Worm (Caenorhabditis elegans): Measurements from ENCODE around the gene F58A3.3.

Gene F58A3.3

ce11 chrX:10963453-10964046, 48.9 kb upstream of the F58A3.3 start, which contains the start of gene nas-10 (continued):
- TF ChIP-seq lin-54 (GFP tag; optimal IDR thresholded peaks at IDR 0.05) (no peak), pbrm-1 (GFP tag; IDR thresholded peaks at IDR 0.05) (peak; percentile 85), mcd-1 (GFP tag; IDR thresholded peaks at IDR 0.05) (no peak; the same call in 1 of the 2 replicates), hmg-1.2 (GFP tag; IDR thresholded peaks at IDR 0.05) (peak; percentile 84), let-526 (GFP tag; IDR thresholded peaks at IDR 0.05) (peak; percentile 81), madf-6 (GFP tag; IDR thresholded peaks at IDR 0.05) (no peak), mel-28 (tag; optimal IDR thresholded peaks at IDR 0.05; ENCODE audit: borderline replicate concordance) (peak; percentile 40), ceh-40 (GFP tag; IDR thresholded peaks at IDR 0.05) (peak; percentile 72; the same call in 1 of the 2 replicates), unc-62 (GFP tag; optimal IDR thresholded peaks at IDR 0.05) (no peak), him-1 (tag; optimal IDR thresholded peaks at IDR 0.05) (peak; percentile 90), ztf-28 (GFP tag; IDR thresholded peaks at IDR 0.05) (0 out of 2 replicates have a peak, but pooled peaks have one; percentile 59), tlf-1 (GFP tag; optimal IDR thresholded peaks at IDR 0.05) (no peak), T07F8.4 (tag; optimal IDR thresholded peaks at IDR 0.05) (peak; percentile 39), F37B4.10 (GFP tag; IDR thresholded peaks at IDR 0.05) (no peak), lsy-27 (tag; optimal IDR thresholded peaks at IDR 0.05; ENCODE audit: borderline replicate concordance, insufficient read depth) (peak; percentile 26), fkh-3 (tag; optimal IDR thresholded peaks at IDR 0.05) (no peak), mxl-1 (tag; optimal IDR thresholded peaks at IDR 0.05) (peak; percentile 68), ztf-18 (tag; optimal IDR thresholded peaks at IDR 0.05) (peak; percentile 69), die-1 (tag; optimal IDR thresholded peaks at IDR 0.05) (peak; percentile 89), zfh-2 (GFP tag; conservative IDR thresholded peaks at IDR 0.05) (no peak), ceh-58 (GFP tag; IDR thresholded peaks at IDR 0.05) (0 out of 2 replicates have a peak, but pooled peaks have one; percentile 47), dpl-1 (GFP tag; optimal IDR thresholded peaks at IDR 0.05) (no peak), Y53G8AR.9 (GFP tag; conservative IDR thresholded peaks at IDR 0.05) (no peak), rpc-1 (optimal IDR thresholded peaks at IDR 0.05) (peak; percentile 91), rpc-1 (tag; optimal IDR thresholded peaks at IDR 0.05) (peak; percentile 96), bed-1 (GFP tag; IDR thresholded peaks at IDR 0.05) (peak; percentile 75; the same call in 1 of the 2 replicates), egrh-3 (GFP tag; IDR thresholded peaks at IDR 0.05) (no peak), F10E7.11 (tag; optimal IDR thresholded peaks at IDR 0.05) (no peak), aptf-2 (GFP tag; conservative IDR thresholded peaks at IDR 0.05) (0 out of 2 replicates have a peak, but pooled peaks have one; percentile 25), nhr-80 (tag; optimal IDR thresholded peaks at IDR 0.05) (no peak), nfya-1 (tag; optimal IDR thresholded peaks at IDR 0.05; ENCODE audit: borderline replicate concordance, insufficient read depth) (no peak), Y67H2A.10 (GFP tag; conservative IDR thresholded peaks at IDR 0.05) (no peak), egl-18 (GFP tag; IDR thresholded peaks at IDR 0.05) (0 out of 2 replicates have a peak, but pooled peaks have one; percentile 63), rec-8 (tag; optimal IDR thresholded peaks at IDR 0.05) (peak; percentile 87 to 91), D2030.7 (GFP tag; IDR thresholded peaks at IDR 0.05) (peak; percentile 73), ztf-6 (GFP tag; IDR thresholded peaks at IDR 0.05) (no peak)

ce11 chrX:10965508-10965907, 46.9 kb upstream of the F58A3.3 start:
- TF ChIP-seq nhr-179 (tag; optimal IDR thresholded peaks at IDR 0.05) (no peak), rpc-1 (optimal IDR thresholded peaks at IDR 0.05) (no peak), rpc-1 (tag; optimal IDR thresholded peaks at IDR 0.05) (no peak), dpff-1 (tag; optimal IDR thresholded peaks at IDR 0.05) (no peak), ceh-100 (GFP tag; IDR thresholded peaks at IDR 0.05) (no peak), B0261.1 (tag; optimal IDR thresholded peaks at IDR 0.05) (no peak), ztf-3 (GFP tag; optimal IDR thresholded peaks at IDR 0.05) (no peak), egl-18 (GFP tag; IDR thresholded peaks at IDR 0.05) (no peak), sptf-2 (GFP tag; optimal IDR thresholded peaks at IDR 0.05) (no peak), F10E7.11 (tag; optimal IDR thresholded peaks at IDR 0.05) (no peak), F33H1.4 (GFP tag; IDR thresholded peaks at IDR 0.05) (no peak), ama-1 (optimal IDR thresholded peaks at IDR 0.05) (no peak), ama-1 (GFP tag; optimal IDR thresholded peaks at IDR 0.05) (no peak), F22D6.2 (tag; optimal IDR thresholded peaks at IDR 0.05) (no peak), lsy-27 (tag; optimal IDR thresholded peaks at IDR 0.05; ENCODE audit: borderline replicate concordance, insufficient read depth) (no peak), K11D2.4 (GFP tag; IDR thresholded peaks at IDR 0.05) (no peak), lir-1 (GFP tag; conservative IDR thresholded peaks at IDR 0.05) (no peak), ekl-4 (GFP tag; IDR thresholded peaks at IDR 0.05) (no peak), ztf-22 (GFP tag; optimal IDR thresholded peaks at IDR 0.05) (no peak)
